Worm (Caenorhabditis elegans) whole organism, L2 larva: ENCODE data around the gene degt-1.

Experiments
- alr-1 ChIP-seq: fragments of 150-350 bp; optimal IDR thresholded peaks from 2 replicates; lab custom pipeline; 2014; ENCODE audit warnings: missing biosample characterization, missing genetic modification characterization
- ceh-16 ChIP-seq: fragments of 150-350 bp; optimal IDR thresholded peaks from 2 replicates; lab custom pipeline; 2014; ENCODE audit warnings: missing biosample characterization, missing genetic modification characterization
- fos-1 ChIP-seq: fragments of 150-350 bp; optimal IDR thresholded peaks from 2 replicates; lab custom pipeline; 2014; ENCODE audit warnings: missing biosample characterization, missing genetic modification characterization
- lin-13 ChIP-seq: fragments of 150-350 bp; optimal IDR thresholded peaks from 2 replicates; lab custom pipeline; 2014; ENCODE audit warnings: missing biosample characterization, missing genetic modification reagents, missing genetic modification characterization
- mdl-1 ChIP-seq, 2 experiments: fragments of 150-350 bp in 1 of 2; sonication (generic microtip) in 1 of 2; optimal IDR thresholded peaks; 2 replicates each; lab custom pipeline; 2017; ENCODE audit warnings: missing biosample characterization in 2 of 2, missing genetic modification characterization in 2 of 2
- nhr-10 ChIP-seq: sonication (generic microtip); optimal IDR thresholded peaks from 2 replicates; lab custom pipeline; 2017; ENCODE audit warnings: missing biosample characterization, missing genetic modification characterization
- nhr-23 ChIP-seq: fragments of 150-350 bp; optimal IDR thresholded peaks from 2 replicates; lab custom pipeline; 2014; ENCODE audit warnings: missing biosample characterization, missing genetic modification reagents, missing genetic modification characterization
- snpc-4 ChIP-seq: fragments of 150-350 bp; optimal IDR thresholded peaks from 2 replicates; lab custom pipeline; 2014; ENCODE audit warnings: missing biosample characterization, missing genetic modification characterization
- unc-39 ChIP-seq: fragments of 150-350 bp; optimal IDR thresholded peaks from 2 replicates; lab custom pipeline; 2014; ENCODE audit warnings: missing biosample characterization, missing genetic modification characterization
- unc-62 ChIP-seq: fragments of 150-350 bp; optimal IDR thresholded peaks from 2 replicates; lab custom pipeline; 2014; ENCODE audit warnings: missing biosample characterization, missing genetic modification reagents, missing genetic modification characterization
- ztf-1 ChIP-seq: fragments of 200-800 bp; sonication (Bioruptor generic); conservative IDR thresholded peaks from 2 replicates; pipeline ENCODE4 v1.3.6; 2022; ENCODE audit warnings: missing genetic modification characterization, missing compliant biosample characterization
- ztf-11 ChIP-seq: sonication (generic microtip); optimal IDR thresholded peaks from 2 replicates; lab custom pipeline; 2017; ENCODE audit warnings: missing biosample characterization, missing genetic modification characterization
- ztf-4 ChIP-seq: fragments of 150-350 bp; optimal IDR thresholded peaks from 2 replicates; lab custom pipeline; 2014; ENCODE audit warnings: missing biosample characterization, missing genetic modification characterization

DNA sequence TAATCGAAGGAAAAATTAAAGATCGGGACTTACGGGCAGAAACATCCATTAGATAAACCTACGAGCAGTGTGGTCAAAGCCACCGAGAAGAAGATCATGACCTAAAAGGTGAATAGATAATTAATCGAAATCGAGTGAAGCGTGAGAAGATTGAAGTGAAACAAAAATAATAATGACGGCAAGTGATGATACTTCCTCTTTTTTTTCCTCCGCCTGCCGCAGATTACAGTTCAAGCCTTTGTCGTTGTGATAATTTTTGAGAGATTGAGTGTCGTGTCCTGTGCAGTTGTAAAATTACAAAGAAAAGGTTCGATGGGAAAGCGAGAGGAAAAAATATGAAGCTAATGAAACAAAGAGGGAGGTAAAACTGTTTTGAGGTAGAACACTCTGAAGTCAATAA is 52.4 kb downstream of the degt-1 start, which contains the start of gene T21C9.9:
- TF ChIP-seq mdl-1 (tag; optimal IDR thresholded peaks at IDR 0.05; lab: Kevin White, UChicago): no peak
- no peak for TF ChIP-seq ztf-1 (GFP tag; lab: Robert Waterston, UW)
- no peak for TF ChIP-seq snpc-4 (tag; lab: Kevin White, UChicago)
- TF ChIP-seq ztf-11 (tag; lab: Kevin White, UChicago): no peak
- no peak for TF ChIP-seq ztf-4
- TF ChIP-seq ceh-16 (tag; lab: Kevin White, UChicago): no peak
- TF ChIP-seq lin-13: no peak
- no peak for TF ChIP-seq nhr-23
- TF ChIP-seq unc-62: no peak
- TF ChIP-seq fos-1 (tag; lab: Kevin White, UChicago): no peak
- no peak for TF ChIP-seq nhr-10
- no peak for TF ChIP-seq alr-1 (tag; lab: Kevin White, UChicago)
- TF ChIP-seq unc-39 (tag; lab: Kevin White, UChicago): no peak
